Worm (Caenorhabditis elegans) whole organism, L3 larva: ENCODE measurements around the gene nhr-175.

Source experiments
- ama-1 ChIP-seq: fragments of 150-350 bp; optimal IDR thresholded peaks from 2 replicates; lab custom pipeline; 2018
- ceh-82 ChIP-seq: fragments of 150-350 bp; optimal IDR thresholded peaks from 2 replicates; lab custom pipeline; 2014; ENCODE audit warnings: missing biosample characterization, missing genetic modification characterization
- ceh-9 ChIP-seq: sonication (generic microtip); optimal IDR thresholded peaks from 2 replicates; lab custom pipeline; 2018; ENCODE audit warnings: missing biosample characterization, missing genetic modification characterization
- egl-5 ChIP-seq: fragments of 150-350 bp; optimal IDR thresholded peaks from 2 replicates; lab custom pipeline; 2017; ENCODE audit warnings: missing biosample characterization, missing genetic modification reagents, missing genetic modification characterization, inconsistent platforms
- lsy-12 ChIP-seq: sonication (generic microtip); optimal IDR thresholded peaks from 2 replicates; lab custom pipeline; 2016; ENCODE audit warnings: mild to moderate bottlenecking, missing genetic modification characterization, missing compliant biosample characterization
- mml-1 ChIP-seq: fragments of 150-350 bp; sonication (generic microtip); optimal IDR thresholded peaks from 3 replicates; lab custom pipeline; 2014; ENCODE audit warnings: missing biosample characterization, missing genetic modification characterization
- nhr-12 ChIP-seq: fragments of 150-350 bp; optimal IDR thresholded peaks from 2 replicates; lab custom pipeline; 2014; ENCODE audit warnings: missing biosample characterization, missing genetic modification characterization
- sea-2 ChIP-seq: fragments of 150-350 bp; sonication (generic microtip); optimal IDR thresholded peaks from 4 replicates; lab custom pipeline; 2014; ENCODE audit warnings: missing biosample characterization, missing genetic modification reagents, missing genetic modification characterization

DNA sequence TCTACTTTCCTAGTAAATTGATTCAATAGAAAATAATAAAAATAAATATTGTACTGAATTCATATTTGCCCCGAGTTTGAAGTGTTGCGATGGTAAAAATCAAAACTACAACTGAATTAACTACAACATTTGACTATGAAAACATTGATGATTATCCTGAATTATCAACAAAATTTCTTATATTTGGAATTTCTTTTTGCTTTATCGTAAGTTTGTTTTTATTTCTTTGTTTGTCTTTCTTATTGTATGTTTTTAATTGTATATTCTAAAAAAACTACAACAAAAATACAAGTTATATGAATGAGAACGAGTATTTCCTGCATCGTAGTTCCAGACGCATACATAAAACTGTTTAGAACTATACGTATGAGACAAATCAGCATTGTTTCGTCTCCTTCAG is 29.3 kb upstream of the nhr-175 start, which contains the start of gene srx-128:
- TF ChIP-seq egl-5 (no peak), ceh-9 (tag; lab: Kevin White, UChicago) (no peak), ceh-82 (tag; lab: Kevin White, UChicago) (no peak), nhr-12 (tag; lab: Kevin White, UChicago) (no peak), mml-1 (tag; lab: Kevin White, UChicago) (no peak), ama-1 (lab: Kevin White, UChicago) (no peak), lsy-12 (tag; lab: Kevin White, UChicago) (no peak), sea-2 (GFP tag; lab: Kevin White, UChicago) (no peak)
